Worm (Caenorhabditis elegans) whole organism, late embryonic: ENCODE results near the gene nstp-8.

Source experiments
- K02D7.2 ChIP-seq: sonication (generic microtip); optimal IDR thresholded peaks from 2 replicates; lab custom pipeline; 2017; ENCODE audit warnings: mild to moderate bottlenecking, missing genetic modification characterization, missing compliant biosample characterization
- K09A11.1 ChIP-seq: sonication (generic microtip); optimal IDR thresholded peaks from 2 replicates; lab custom pipeline; 2017; ENCODE audit warnings: antibody characterized with exemption, mild to moderate bottlenecking, missing genetic modification characterization, missing compliant biosample characterization; ENCODE audit not compliant: insufficient read depth
- ceh-18 ChIP-seq: sonication (generic microtip); optimal IDR thresholded peaks from 2 replicates; lab custom pipeline; 2016; ENCODE audit warnings: missing genetic modification characterization, missing compliant biosample characterization
- ceh-22 ChIP-seq: sonication (generic microtip); optimal IDR thresholded peaks from 2 replicates; lab custom pipeline; 2017; ENCODE audit warnings: missing biosample characterization, missing genetic modification characterization
- ceh-48 ChIP-seq: sonication (generic microtip); optimal IDR thresholded peaks from 2 replicates; lab custom pipeline; 2016; ENCODE audit warnings: missing genetic modification characterization, inconsistent platforms, missing compliant biosample characterization
- fax-1 ChIP-seq: sonication (generic microtip); optimal IDR thresholded peaks from 2 replicates; lab custom pipeline; 2016; ENCODE audit warnings: missing genotype, missing genetic modification characterization, missing compliant biosample characterization
- fkh-10 ChIP-seq: fragments of 150-350 bp; optimal IDR thresholded peaks from 2 replicates; lab custom pipeline; 2014; ENCODE audit warnings: missing biosample characterization, missing genetic modification reagents, missing genetic modification characterization
- sdc-2 ChIP-seq: sonication (generic microtip); optimal IDR thresholded peaks from 2 replicates; lab custom pipeline; 2016; ENCODE audit warnings: missing genotype, missing genetic modification characterization, missing compliant biosample characterization
- sox-2 ChIP-seq: fragments of 200-800 bp; sonication (Bioruptor generic); IDR thresholded peaks from 2 replicates; pipeline ENCODE4 v1.3.6; 2022; ENCODE audit warnings: missing genetic modification reagents, missing genetic modification characterization, missing compliant biosample characterization
- zip-5 ChIP-seq: sonication (generic microtip); optimal IDR thresholded peaks from 2 replicates; lab custom pipeline; 2016; ENCODE audit warnings: missing genetic modification characterization, missing compliant biosample characterization

DNA sequence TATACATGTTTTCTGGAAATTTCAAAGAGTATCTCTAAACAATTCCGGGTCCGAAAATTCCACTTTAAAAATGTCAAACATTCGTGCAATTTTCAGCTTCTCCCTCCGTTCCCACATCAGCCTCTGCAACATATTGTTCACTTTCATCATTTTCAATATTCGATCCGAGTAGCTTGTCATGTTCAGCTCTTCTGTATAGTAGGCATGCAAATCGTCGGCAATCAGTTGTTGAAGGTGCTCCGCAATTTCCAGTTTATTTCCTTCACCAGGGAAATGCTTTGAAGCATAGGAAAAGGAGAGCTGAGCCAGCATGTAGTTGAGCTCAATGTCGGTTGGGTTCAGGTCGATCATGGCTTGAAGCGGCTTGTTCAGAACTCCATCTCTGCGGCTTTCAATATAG is 49.5 kb downstream of the nstp-8 start:
- TF ChIP-seq sox-2 (GFP tag; lab: Robert Waterston, UW) (no peak), fkh-10 (GFP tag; lab: Kevin White, UChicago) (no peak), K09A11.1 (tag; lab: Kevin White, UChicago) (no peak), ceh-48 (tag; lab: Kevin White, UChicago) (no peak), sdc-2 (tag; lab: Kevin White, UChicago) (no peak), K02D7.2 (no peak), fax-1 (no peak), zip-5 (tag; lab: Kevin White, UChicago) (no peak), ceh-18 (tag; lab: Kevin White, UChicago) (no peak), ceh-22 (tag; lab: Kevin White, UChicago) (no peak)
